Worm (Caenorhabditis elegans): ENCODE data around the gene cbp-1.
A peak's percentile ranks its signal among the peaks of the same experiment; 100 is the strongest.

Gene cbp-1

DNA sequence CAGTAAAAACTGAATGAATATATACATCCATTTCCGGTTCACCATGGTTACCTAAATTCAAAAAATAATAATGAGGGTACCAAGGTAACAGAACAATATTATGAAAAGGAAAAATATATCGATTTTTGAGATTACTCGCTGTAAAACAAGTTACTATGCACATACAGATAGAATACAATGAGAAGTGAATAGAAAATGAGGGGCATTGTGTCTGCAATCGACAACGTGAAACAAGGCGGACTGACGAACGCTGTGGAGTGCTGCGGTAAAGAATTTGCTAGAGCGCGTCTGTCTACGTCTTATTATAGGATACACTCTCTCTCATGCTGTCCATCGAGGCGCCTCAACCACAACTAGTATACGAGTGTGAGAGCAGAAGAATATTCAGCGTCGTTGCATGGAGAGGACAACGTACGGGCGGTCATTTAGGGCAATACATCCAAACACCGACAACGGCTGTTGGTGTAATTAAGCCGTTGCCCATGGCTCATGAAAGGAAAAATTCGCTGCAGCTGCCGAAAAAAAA is 50.8 kb downstream of the cbp-1 start, which contains the start of gene cnx-1 (continued):
- TF ChIP-seq nhr-48 (tag; optimal IDR thresholded peaks at IDR 0.05) (no peak), ztf-11 (tag; optimal IDR thresholded peaks at IDR 0.05) (no peak), daf-8 (GFP tag; IDR thresholded peaks at IDR 0.05) (no peak), ama-1 (optimal IDR thresholded peaks at IDR 0.05) (no peak), vab-7 (GFP tag; IDR thresholded peaks at IDR 0.05) (no peak), ces-1 (GFP tag; optimal IDR thresholded peaks at IDR 0.05) (no peak), lin-38 (GFP tag; IDR thresholded peaks at IDR 0.05) (no peak), arid-1 (GFP tag; conservative IDR thresholded peaks at IDR 0.05) (no peak), ZK546.5 (tag; optimal IDR thresholded peaks at IDR 0.05) (no peak), spr-3 (GFP tag; optimal IDR thresholded peaks at IDR 0.05) (no peak), pha-4 (GFP tag; IDR thresholded peaks at IDR 0.05) (no peak), pha-4 (tag; optimal IDR thresholded peaks at IDR 0.05) (peak; percentile 58), dve-1 (tag; optimal IDR thresholded peaks at IDR 0.05; ENCODE audit: insufficient read depth) (peak; percentile 22), F26F4.8 (GFP tag; conservative IDR thresholded peaks at IDR 0.05) (no peak), ceh-32 (tag; optimal IDR thresholded peaks at IDR 0.05; ENCODE audit: poor library complexity) (no peak), mdl-1 (tag; optimal IDR thresholded peaks at IDR 0.05) (peak in 1 of 2 experiments; percentile 31), lin-39 (tag; optimal IDR thresholded peaks at IDR 0.05) (no peak), nhr-25 (tag; optimal IDR thresholded peaks at IDR 0.05; ENCODE audit: borderline replicate concordance, insufficient read depth) (no peak), T26A8.4 (GFP tag; IDR thresholded peaks at IDR 0.05) (no peak), lin-13 (GFP tag; optimal IDR thresholded peaks at IDR 0.05) (no peak), skn-1 (tag; optimal IDR thresholded peaks at IDR 0.05) (no peak), aly-2 (tag; optimal IDR thresholded peaks at IDR 0.05) (no peak), lin-15B (tag; optimal IDR thresholded peaks at IDR 0.05) (no peak), nhr-41 (GFP tag; IDR thresholded peaks at IDR 0.05) (no peak), Y105C5A.15 (GFP tag; IDR thresholded peaks at IDR 0.05) (no peak), mxl-2 (GFP tag; conservative IDR thresholded peaks at IDR 0.05) (no peak), ctbp-1 (GFP tag; IDR thresholded peaks at IDR 0.05) (no peak), F37D6.2 (tag; optimal IDR thresholded peaks at IDR 0.05) (no peak), nhr-28 (tag; optimal IDR thresholded peaks at IDR 0.05) (no peak), hmg-1.1 (GFP tag; IDR thresholded peaks at IDR 0.05) (no peak; the same call in none of the 2 replicates), nhr-102 (tag; optimal IDR thresholded peaks at IDR 0.05) (no peak), nhr-11 (tag; optimal IDR thresholded peaks at IDR 0.05) (peak; percentile 30), madf-9 (GFP tag; conservative IDR thresholded peaks at IDR 0.05) (no peak), mes-2 (tag; optimal IDR thresholded peaks at IDR 0.05; ENCODE audit: poor library complexity, severe bottlenecking) (peak; percentile 41), ZK337.2 (GFP tag; IDR thresholded peaks at IDR 0.05) (no peak), dmd-9 (GFP tag; IDR thresholded peaks at IDR 0.05) (no peak), aha-1 (tag) (peak; percentile 84), zfp-2 (tag; optimal IDR thresholded peaks at IDR 0.05) (no peak), ztf-7 (tag; optimal IDR thresholded peaks at IDR 0.05) (no peak), lin-1 (GFP tag; IDR thresholded peaks at IDR 0.05) (no peak), mxl-3 (GFP tag; optimal IDR thresholded peaks at IDR 0.05) (peak; percentile 45), duxl-1 (tag; optimal IDR thresholded peaks at IDR 0.05; ENCODE audit: poor library complexity) (no peak), unc-130 (GFP tag; optimal IDR thresholded peaks at IDR 0.05) (no peak), ceh-44 (GFP tag; IDR thresholded peaks at IDR 0.05) (no peak), dmd-8 (GFP tag; IDR thresholded peaks at IDR 0.05) (no peak), saeg-2 (GFP tag; IDR thresholded peaks at IDR 0.05) (no peak), fos-1 (tag; optimal IDR thresholded peaks at IDR 0.05) (no peak), php-3 (GFP tag; IDR thresholded peaks at IDR 0.05) (no peak), F10B5.3 (tag; optimal IDR thresholded peaks at IDR 0.05) (no peak), lim-7 (GFP tag; IDR thresholded peaks at IDR 0.05) (no peak), cey-2 (tag; optimal IDR thresholded peaks at IDR 0.05; ENCODE audit: borderline replicate concordance, insufficient read depth) (no peak)

Data from whole organism, L4 larva.